Worm (Caenorhabditis elegans) whole organism, young adult: Measurements from ENCODE around the gene W04B5.6.

Source experiments
- F37B4.10 ChIP-seq: fragments of 200-800 bp; sonication (Bioruptor generic); IDR thresholded peaks from 2 replicates; pipeline ENCODE4 v1.3.6; 2022; ENCODE audit warnings: missing genetic modification characterization, missing compliant biosample characterization
- dpl-1 ChIP-seq: fragments of 150-350 bp; optimal IDR thresholded peaks from 2 replicates; lab custom pipeline; 2014; ENCODE audit warnings: missing biosample characterization, missing genetic modification reagents, missing genetic modification characterization
- efl-1 ChIP-seq: fragments of 150-350 bp; optimal IDR thresholded peaks from 2 replicates; lab custom pipeline; 2014; ENCODE audit warnings: missing biosample characterization, missing genetic modification reagents, missing genetic modification characterization
- ets-4 ChIP-seq: fragments of 200-800 bp; sonication (Bioruptor generic); optimal IDR thresholded peaks from 2 replicates; lab custom pipeline; 2018; ENCODE audit warnings: mild to moderate bottlenecking, missing genetic modification characterization, missing compliant biosample characterization
- lsy-27 ChIP-seq: sonication (generic microtip); optimal IDR thresholded peaks from 2 replicates; lab custom pipeline; 2017; ENCODE audit warnings: missing genetic modification characterization, mild to moderate bottlenecking, missing compliant biosample characterization, antibody characterized with exemption, missing genotype, borderline replicate concordance; ENCODE audit not compliant: insufficient read depth
- unc-62 ChIP-seq: fragments of 150-350 bp; optimal IDR thresholded peaks from 2 replicates; lab custom pipeline; 2014; ENCODE audit warnings: missing biosample characterization, missing genetic modification reagents, missing genetic modification characterization
- ztf-18 ChIP-seq: sonication (generic microtip); optimal IDR thresholded peaks from 2 replicates; lab custom pipeline; 2016; ENCODE audit warnings: missing genotype, mild to moderate bottlenecking, missing genetic modification characterization, missing compliant biosample characterization
- ztf-6 ChIP-seq: fragments of 200-800 bp; sonication (Bioruptor generic); IDR thresholded peaks from 2 replicates; pipeline ENCODE4 v1.3.6; 2022; ENCODE audit warnings: missing genetic modification reagents, missing genetic modification characterization, missing compliant biosample characterization

DNA sequence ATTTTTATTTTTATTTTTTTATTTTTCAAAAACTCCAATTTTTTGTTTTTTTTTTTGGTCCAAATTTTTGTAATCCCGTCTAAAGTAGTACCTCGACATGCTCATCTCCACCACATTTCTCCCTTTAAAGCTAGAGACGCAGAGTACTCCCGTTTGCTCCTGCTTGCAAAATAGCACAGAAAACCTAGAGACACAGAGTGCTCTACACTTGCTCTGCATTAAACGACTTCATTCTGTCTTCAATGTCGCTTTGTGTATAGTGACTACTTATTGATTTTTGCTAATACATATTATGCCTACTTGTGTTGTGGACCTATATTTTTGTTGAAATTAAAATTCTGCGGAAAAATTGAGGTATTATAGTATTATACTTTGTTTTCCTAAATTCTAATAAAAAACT, 9.2 kb downstream of the W04B5.6 start, which contains the start of gene W04B5.8:
- no peak for TF ChIP-seq lsy-27 (tag; lab: Kevin White, UChicago)
- TF ChIP-seq efl-1, result no peak
- TF ChIP-seq dpl-1 (GFP tag; lab: Kevin White, UChicago), result no peak
- TF ChIP-seq ets-4 (GFP tag; lab: Kevin White, UChicago), result no peak
- TF ChIP-seq ztf-18, result no peak
- no peak for TF ChIP-seq F37B4.10 (GFP tag; lab: Robert Waterston, UW)
- no peak for TF ChIP-seq unc-62 (GFP tag; lab: Kevin White, UChicago)
- no peak for TF ChIP-seq ztf-6 (GFP tag; lab: Robert Waterston, UW)
